Fruit fly (Drosophila melanogaster) whole organism, embryonic: ENCODE measurements around the gene CG6749.

Experiments
- Bdp1 ChIP-seq: fragments of 200-800 bp; sonication (Bioruptor generic); optimal IDR thresholded peaks from 3 replicates; lab custom pipeline; 2016; ENCODE audit warnings: missing biosample characterization, missing genetic modification characterization
- Blimp-1 ChIP-seq: fragments of 200-800 bp; sonication (Bioruptor generic); optimal IDR thresholded peaks from 3 replicates; lab custom pipeline; 2018; ENCODE audit warnings: missing biosample characterization, missing genetic modification characterization, mild to moderate bottlenecking, moderate library complexity, missing genetic modification reagents
- BtbVII ChIP-seq: fragments of 200-800 bp; sonication (Bioruptor generic); optimal IDR thresholded peaks from 3 replicates; lab custom pipeline; 2017; ENCODE audit warnings: missing biosample characterization, mild to moderate bottlenecking, missing genetic modification characterization
- Bteb2 ChIP-seq: fragments of 200-800 bp; sonication (Bioruptor generic); optimal IDR thresholded peaks from 2 replicates; lab custom pipeline; 2016; ENCODE audit warnings: missing biosample characterization, missing genetic modification characterization
- CG10654 ChIP-seq: fragments of 200-800 bp; sonication (Bioruptor generic); optimal IDR thresholded peaks from 2 replicates; lab custom pipeline; 2016; ENCODE audit warnings: missing biosample characterization, missing genetic modification characterization
- CG10979 ChIP-seq: fragments of 200-800 bp; sonication (Bioruptor generic); optimal IDR thresholded peaks from 2 replicates; lab custom pipeline; 2018; ENCODE audit warnings: missing biosample characterization, mild to moderate bottlenecking, missing genetic modification characterization, moderate library complexity
- CG11695 ChIP-seq: fragments of 200-800 bp; sonication (Bioruptor generic); IDR thresholded peaks from 3 replicates; pipeline ENCODE4 v1.3.6; 2022; ENCODE audit warnings: missing biosample characterization, missing genetic modification characterization
- CG12071 ChIP-seq: fragments of 200-800 bp; sonication (Bioruptor generic); optimal IDR thresholded peaks from 3 replicates; lab custom pipeline; 2018; ENCODE audit warnings: missing biosample characterization, mild to moderate bottlenecking, missing genetic modification characterization
- CG12236 ChIP-seq: fragments of 200-800 bp; sonication (Bioruptor generic); optimal IDR thresholded peaks from 2 replicates; lab custom pipeline; 2016; ENCODE audit warnings: missing biosample characterization, missing genetic modification characterization
- CG14710 ChIP-seq: fragments of 200-800 bp; sonication (Bioruptor generic); optimal IDR thresholded peaks from 3 replicates; lab custom pipeline; 2019; ENCODE audit warnings: missing biosample characterization, mild to moderate bottlenecking, missing genetic modification characterization, moderate library complexity
- CG16779 ChIP-seq: fragments of 200-800 bp; sonication (Bioruptor generic); IDR thresholded peaks from 2 replicates; pipeline ENCODE4 v1.3.6; 2022; ENCODE audit warnings: missing biosample characterization, missing genetic modification characterization
- CG17802 ChIP-seq: fragments of 200-800 bp; sonication (Bioruptor generic); optimal IDR thresholded peaks from 2 replicates; lab custom pipeline; 2018; ENCODE audit warnings: missing biosample characterization, mild to moderate bottlenecking, missing genetic modification characterization, moderate library complexity
- CG18619 ChIP-seq: fragments of 200-800 bp; sonication (Bioruptor generic); optimal IDR thresholded peaks from 3 replicates; lab custom pipeline; 2017; ENCODE audit warnings: missing biosample characterization, mild to moderate bottlenecking, missing genetic modification characterization
- CG2712 ChIP-seq: fragments of 200-800 bp; optimal IDR thresholded peaks from 3 replicates; lab custom pipeline; 2019; ENCODE audit warnings: missing biosample characterization, mild to moderate bottlenecking, missing genetic modification characterization, moderate library complexity
- CG2875 ChIP-seq: fragments of 200-800 bp; sonication (Bioruptor generic); optimal IDR thresholded peaks from 2 replicates; lab custom pipeline; 2017; ENCODE audit warnings: missing biosample characterization, mild to moderate bottlenecking, missing genetic modification characterization, missing genetic modification reagents
- CG31388 ChIP-seq: fragments of 200-800 bp; sonication (Bioruptor generic); optimal IDR thresholded peaks from 2 replicates; lab custom pipeline; 2016; ENCODE audit warnings: missing biosample characterization, missing genetic modification characterization
- CG3281 ChIP-seq: fragments of 200-800 bp; sonication (Bioruptor generic); optimal IDR thresholded peaks from 3 replicates; lab custom pipeline; 2017; ENCODE audit warnings: missing biosample characterization, mild to moderate bottlenecking, missing genetic modification characterization
- CG33557 ChIP-seq: fragments of 200-800 bp; sonication (Bioruptor generic); optimal IDR thresholded peaks from 2 replicates; lab custom pipeline; 2019; ENCODE audit warnings: missing biosample characterization, mild to moderate bottlenecking, missing genetic modification characterization, moderate library complexity
- CG4617 ChIP-seq: fragments of 200-800 bp; sonication (Bioruptor generic); optimal IDR thresholded peaks from 3 replicates; lab custom pipeline; 2016; ENCODE audit warnings: missing biosample characterization, missing genetic modification characterization, borderline replicate concordance
- CG8388 ChIP-seq: fragments of 200-800 bp; sonication (Bioruptor generic); optimal IDR thresholded peaks from 2 replicates; lab custom pipeline; 2019; ENCODE audit warnings: missing biosample characterization, mild to moderate bottlenecking, missing genetic modification characterization, moderate library complexity
- CG9437 ChIP-seq: fragments of 200-800 bp; sonication (Bioruptor generic); optimal IDR thresholded peaks from 2 replicates; lab custom pipeline; 2018; ENCODE audit warnings: missing biosample characterization, mild to moderate bottlenecking, missing genetic modification characterization
- D19A ChIP-seq: fragments of 200-800 bp; optimal IDR thresholded peaks from 3 replicates; lab custom pipeline; 2019; ENCODE audit warnings: missing biosample characterization, mild to moderate bottlenecking, missing genetic modification characterization, moderate library complexity
- Ets65A ChIP-seq: fragments of 200-800 bp; sonication (Bioruptor generic); peaks from one replicate; lab custom pipeline; 2016; ENCODE audit warnings: missing biosample characterization, missing genetic modification characterization
- HLH4C ChIP-seq: fragments of 200-800 bp; sonication (Bioruptor generic); IDR thresholded peaks from 3 replicates; pipeline ENCODE4 v1.3.6; 2022; ENCODE audit warnings: missing biosample characterization, missing genetic modification characterization; ENCODE audit not compliant: partially characterized antibody
- Hmr ChIP-seq: fragments of 200-800 bp; sonication (Bioruptor generic); optimal IDR thresholded peaks from 3 replicates; lab custom pipeline; 2017; ENCODE audit warnings: mild to moderate bottlenecking, missing biosample characterization, missing genetic modification reagents, missing genetic modification characterization
- Hr51 ChIP-seq, 2 experiments: fragments of 200-800 bp; sonication (Bioruptor generic); optimal IDR thresholded peaks; 2 replicates in 1 of 2; 3 replicates in 1 of 2; lab custom pipeline; 2016 to 2018; ENCODE audit warnings: missing biosample characterization in 2 of 2, missing genetic modification characterization in 2 of 2, mild to moderate bottlenecking in 1 of 2, moderate library complexity in 1 of 2
- Ptx1 ChIP-seq: fragments of 200-800 bp; sonication (Bioruptor generic); IDR thresholded peaks from 2 replicates; pipeline ENCODE4 v1.3.6; 2022; ENCODE audit warnings: missing biosample characterization, missing genetic modification characterization
- Ravus ChIP-seq: fragments of 200-800 bp; sonication (Bioruptor generic); IDR thresholded peaks from 2 replicates; pipeline ENCODE4 v1.3.6; 2022; ENCODE audit warnings: missing biosample characterization, missing genetic modification characterization
- Vsx1 ChIP-seq: fragments of 200-800 bp; sonication (Bioruptor generic); optimal IDR thresholded peaks from 2 replicates; lab custom pipeline; 2017; ENCODE audit warnings: missing biosample characterization, mild to moderate bottlenecking, missing genetic modification characterization, missing genetic modification reagents
- YL-1 ChIP-seq: fragments of 200-800 bp; sonication (Bioruptor generic); optimal IDR thresholded peaks from 3 replicates; lab custom pipeline; 2017; ENCODE audit warnings: missing biosample characterization, mild to moderate bottlenecking, missing genetic modification characterization
- ash1 ChIP-seq: fragments of 200-800 bp; sonication (Bioruptor generic); optimal IDR thresholded peaks from 2 replicates; lab custom pipeline; 2018; ENCODE audit warnings: missing biosample characterization, mild to moderate bottlenecking, missing genetic modification characterization
- br ChIP-seq: fragments of >200 bp; optimal IDR thresholded peaks from 2 replicates; lab custom pipeline; 2017
- bsh ChIP-seq, 2 experiments: fragments of 200-800 bp; sonication (Bioruptor generic); optimal IDR thresholded peaks; 2 replicates each; lab custom pipeline; 2017 to 2018; ENCODE audit warnings: mild to moderate bottlenecking in 2 of 2, missing biosample characterization in 2 of 2, missing genetic modification characterization in 2 of 2, moderate library complexity in 1 of 2
- da ChIP-seq: fragments of 200-800 bp; sonication (Bioruptor generic); optimal IDR thresholded peaks from 2 replicates; lab custom pipeline; 2016; ENCODE audit warnings: missing biosample characterization, missing genetic modification characterization
- disco-r ChIP-seq: fragments of 200-800 bp; sonication (Bioruptor generic); optimal IDR thresholded peaks from 2 replicates; lab custom pipeline; 2016; ENCODE audit warnings: missing biosample characterization, missing genetic modification characterization
- en ChIP-seq: fragments of 200-800 bp; sonication (Bioruptor generic); optimal IDR thresholded peaks from 2 replicates; lab custom pipeline; 2016; ENCODE audit warnings: missing biosample characterization, missing genetic modification characterization
- esg ChIP-seq: fragments of 200-800 bp; sonication (Bioruptor generic); conservative IDR thresholded peaks from 2 replicates; pipeline ENCODE4 v1.3.6; 2022; ENCODE audit warnings: missing biosample characterization, missing genetic modification characterization
- fd102C ChIP-seq: fragments of 200-800 bp; sonication (Bioruptor generic); optimal IDR thresholded peaks from 2 replicates; lab custom pipeline; 2018; ENCODE audit warnings: missing biosample characterization, mild to moderate bottlenecking, missing genetic modification characterization, moderate library complexity
- kni ChIP-seq: fragments of 200-800 bp; sonication (Bioruptor generic); optimal IDR thresholded peaks from 3 replicates; lab custom pipeline; 2017; ENCODE audit warnings: mild to moderate bottlenecking, missing biosample characterization, missing genetic modification reagents, missing genetic modification characterization
- prd ChIP-seq, 3 experiments: fragments of >200 bp in 2 of 3; fragments of 200-800 bp in 1 of 3; sonication (Bioruptor generic) in 1 of 3; optimal IDR thresholded peaks in 2 of 3; IDR thresholded peaks in 1 of 3; 2 replicates in 2 of 3; 3 replicates in 1 of 3; pipeline versions ENCODE4 v1.3.6 to Lab custom; 2017 to 2022; ENCODE audit warnings: missing biosample characterization in 1 of 3, missing genetic modification characterization in 1 of 3
- sc ChIP-seq, 3 experiments: fragments of >200 bp in 2 of 3; fragments of 200-800 bp in 1 of 3; sonication (Bioruptor generic) in 1 of 3; optimal IDR thresholded peaks; 2 replicates in 2 of 3; 3 replicates in 1 of 3; lab custom pipeline; 2017; ENCODE audit warnings: mild to moderate bottlenecking in 1 of 3, missing biosample characterization in 1 of 3, missing genetic modification characterization in 1 of 3, missing genetic modification reagents in 1 of 3
- tap ChIP-seq: fragments of 200-800 bp; optimal IDR thresholded peaks from 3 replicates; lab custom pipeline; 2019; ENCODE audit warnings: missing biosample characterization, mild to moderate bottlenecking, missing genetic modification characterization, moderate library complexity
- tna ChIP-seq: fragments of 200-800 bp; sonication (Bioruptor generic); IDR thresholded peaks from 2 replicates; pipeline ENCODE4 v1.3.6; 2022; ENCODE audit warnings: missing biosample characterization, missing genetic modification characterization; ENCODE audit not compliant: partially characterized antibody

CG6749 gene

DNA sequence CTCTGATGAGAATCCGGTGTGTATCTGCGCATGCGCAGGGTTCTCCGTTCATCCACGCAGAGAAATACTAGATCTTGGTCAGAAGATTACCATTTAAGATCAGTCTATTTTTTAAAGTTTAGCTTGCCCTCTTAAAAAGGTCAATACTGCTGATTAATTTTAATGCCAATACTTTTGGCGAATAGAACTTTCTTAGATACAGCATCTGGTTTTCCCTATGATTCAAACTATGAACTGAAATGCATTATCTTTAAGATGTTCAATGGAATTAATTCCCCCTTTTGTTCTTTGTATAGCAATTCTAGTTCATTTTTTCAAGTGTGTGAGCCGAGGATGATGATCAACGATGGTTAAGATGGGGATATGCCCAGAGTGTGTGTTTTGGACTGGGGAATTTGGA lies 8.7 kb upstream of the CG6749 start (continued):
- TF ChIP-seq Hr51 (GFP tag; optimal IDR thresholded peaks at IDR 0.05; lab: Kevin White, UChicago) (no peak), CG11695 (GFP tag; lab: Robert Waterston, UW) (no peak), tna (no peak), Hmr (GFP tag; lab: Kevin White, UChicago) (no peak), en (GFP tag; lab: Kevin White, UChicago) (no peak), Ptx1 (GFP tag; lab: Robert Waterston, UW) (no peak), CG8388 (GFP tag; lab: Kevin White, UChicago) (no peak), CG4617 (no peak), Bdp1 (no peak), CG2875 (no peak), sc (optimal IDR thresholded peaks at IDR 0.05; lab: Kevin White, UChicago) (no peak), sc (GFP tag; optimal IDR thresholded peaks at IDR 0.05; lab: Kevin White, UChicago) (no peak), tap (tag; lab: Kevin White, UChicago) (no peak), YL-1 (GFP tag; lab: Kevin White, UChicago) (no peak), Vsx1 (GFP tag; lab: Kevin White, UChicago) (no peak), disco-r (no peak), CG18619 (GFP tag; lab: Kevin White, UChicago) (no peak), Ets65A (GFP tag; lab: Kevin White, UChicago) (no peak), CG2712 (peak; percentile 40), CG12236 (no peak), CG3281 (GFP tag; lab: Kevin White, UChicago) (no peak), CG31388 (no peak), CG14710 (tag; lab: Kevin White, UChicago) (peak; percentile 50), da (no peak), esg (GFP tag; lab: Robert Waterston, UW) (no peak), CG9437 (GFP tag; lab: Kevin White, UChicago) (no peak), CG10979 (peak; percentile 58), CG12071 (no peak), kni (GFP tag; lab: Kevin White, UChicago) (no peak), CG10654 (GFP tag; lab: Kevin White, UChicago) (no peak), fd102C (GFP tag; lab: Kevin White, UChicago) (no peak), BtbVII (no peak), HLH4C (GFP tag; lab: Robert Waterston, UW) (no peak), CG33557 (GFP tag; lab: Kevin White, UChicago) (peak; percentile 1), bsh (GFP tag; optimal IDR thresholded peaks at IDR 0.05; lab: Kevin White, UChicago) (peak in 1 of 2 experiments; percentile 48), prd (optimal IDR thresholded peaks at IDR 0.05; lab: Kevin White, UChicago) (no peak), prd (GFP tag; IDR thresholded peaks at IDR 0.05; lab: Robert Waterston, UW) (peak; percentile 24; the same call in 1 of the 3 replicates), Bteb2 (GFP tag; lab: Kevin White, UChicago) (no peak), ash1 (GFP tag; lab: Kevin White, UChicago) (no peak), br (lab: Kevin White, UChicago) (no peak), CG16779 (no peak), CG17802 (tag; lab: Kevin White, UChicago) (no peak), Blimp-1 (GFP tag; lab: Kevin White, UChicago) (peak; percentile 27), D19A (tag; lab: Kevin White, UChicago) (peak; percentile 4), Ravus (GFP tag; lab: Robert Waterston, UW) (no peak)
